Worm (Caenorhabditis elegans) whole organism, L2 larva: ENCODE measurements around the gene F54H5.5.

Experiments
- F13H6.1 ChIP-seq: sonication (generic microtip); optimal IDR thresholded peaks from 2 replicates; lab custom pipeline; 2016; ENCODE audit warnings: missing genetic modification characterization, missing compliant biosample characterization
- Y55F3AM.14 ChIP-seq: fragments of 200-800 bp; sonication (Bioruptor generic); optimal IDR thresholded peaks from 2 replicates; lab custom pipeline; 2018; ENCODE audit warnings: mild to moderate bottlenecking, missing genetic modification characterization, missing compliant biosample characterization
- ZK546.5 ChIP-seq: sonication (generic microtip); optimal IDR thresholded peaks from 2 replicates; lab custom pipeline; 2017; ENCODE audit warnings: missing biosample characterization, missing genetic modification characterization
- alr-1 ChIP-seq: fragments of 150-350 bp; optimal IDR thresholded peaks from 2 replicates; lab custom pipeline; 2014; ENCODE audit warnings: missing biosample characterization, missing genetic modification characterization
- ama-1 ChIP-seq: fragments of 150-350 bp; optimal IDR thresholded peaks from 2 replicates; lab custom pipeline; 2018; ENCODE audit warnings: inconsistent platforms
- ceh-82 ChIP-seq: fragments of 150-350 bp; optimal IDR thresholded peaks from 2 replicates; lab custom pipeline; 2014; ENCODE audit warnings: missing biosample characterization, missing genetic modification characterization
- crh-2 ChIP-seq: sonication (generic microtip); optimal IDR thresholded peaks from 2 replicates; lab custom pipeline; 2017; ENCODE audit warnings: missing biosample characterization, missing genetic modification characterization
- dmd-4 ChIP-seq: sonication (generic microtip); optimal IDR thresholded peaks from 2 replicates; lab custom pipeline; 2017; ENCODE audit warnings: missing biosample characterization, missing genetic modification characterization
- egl-27 ChIP-seq: sonication (generic microtip); optimal IDR thresholded peaks from 3 replicates; lab custom pipeline; 2017; ENCODE audit warnings: missing biosample characterization, missing genetic modification reagents, missing genetic modification characterization
- elt-3 ChIP-seq: sonication (generic microtip); optimal IDR thresholded peaks from 2 replicates; lab custom pipeline; 2017; ENCODE audit warnings: missing biosample characterization, missing genetic modification characterization
- fos-1 ChIP-seq: fragments of 150-350 bp; optimal IDR thresholded peaks from 2 replicates; lab custom pipeline; 2014; ENCODE audit warnings: missing biosample characterization, missing genetic modification characterization
- gmeb-1 ChIP-seq: fragments of 150-350 bp; optimal IDR thresholded peaks from 2 replicates; lab custom pipeline; 2014; ENCODE audit warnings: missing biosample characterization, missing genetic modification characterization
- lin-13 ChIP-seq: fragments of 150-350 bp; optimal IDR thresholded peaks from 2 replicates; lab custom pipeline; 2014; ENCODE audit warnings: missing biosample characterization, missing genetic modification reagents, missing genetic modification characterization
- lin-39 ChIP-seq: fragments of 150-350 bp; optimal IDR thresholded peaks from 2 replicates; lab custom pipeline; 2014; ENCODE audit warnings: missing biosample characterization, missing genetic modification reagents, missing genetic modification characterization
- lsy-2 ChIP-seq, 2 experiments: fragments of 150-350 bp in 1 of 2; sonication (generic microtip) in 1 of 2; optimal IDR thresholded peaks; 2 replicates each; lab custom pipeline; 2014 to 2017; ENCODE audit warnings: missing biosample characterization in 2 of 2, missing genetic modification characterization in 2 of 2
- mab-5 ChIP-seq: fragments of 150-350 bp; optimal IDR thresholded peaks from 2 replicates; lab custom pipeline; 2014; ENCODE audit warnings: missing biosample characterization, missing genetic modification characterization
- mbf-1 ChIP-seq: sonication (generic microtip); optimal IDR thresholded peaks from 2 replicates; lab custom pipeline; 2017; ENCODE audit warnings: missing biosample characterization, missing genetic modification characterization
- nhr-10 ChIP-seq: sonication (generic microtip); optimal IDR thresholded peaks from 2 replicates; lab custom pipeline; 2017; ENCODE audit warnings: missing biosample characterization, missing genetic modification characterization
- nhr-11 ChIP-seq: fragments of 150-350 bp; optimal IDR thresholded peaks from 2 replicates; lab custom pipeline; 2014; ENCODE audit warnings: missing biosample characterization, missing genetic modification characterization
- nhr-129 ChIP-seq: fragments of 150-350 bp; optimal IDR thresholded peaks from 2 replicates; lab custom pipeline; 2014; ENCODE audit warnings: missing biosample characterization, missing genetic modification characterization
- nhr-21 ChIP-seq: fragments of 150-350 bp; optimal IDR thresholded peaks from 2 replicates; lab custom pipeline; 2014; ENCODE audit warnings: missing biosample characterization, missing genetic modification characterization
- nhr-25 ChIP-seq: fragments of 150-350 bp; sonication (generic microtip); optimal IDR thresholded peaks from 3 replicates; lab custom pipeline; 2014; ENCODE audit warnings: missing biosample characterization, missing genetic modification characterization
- nhr-6 ChIP-seq: fragments of 150-350 bp; optimal IDR thresholded peaks from 2 replicates; lab custom pipeline; 2014; ENCODE audit warnings: missing biosample characterization, missing genetic modification characterization
- nhr-77 ChIP-seq: fragments of 150-350 bp; optimal IDR thresholded peaks from 2 replicates; lab custom pipeline; 2014; ENCODE audit warnings: missing biosample characterization, missing genetic modification characterization
- sem-4 ChIP-seq: fragments of 150-350 bp; optimal IDR thresholded peaks from 2 replicates; lab custom pipeline; 2014; ENCODE audit warnings: missing biosample characterization, missing genetic modification reagents, missing genetic modification characterization
- skn-1 ChIP-seq: sonication (generic microtip); optimal IDR thresholded peaks from 2 replicates; lab custom pipeline; 2017; ENCODE audit warnings: missing biosample characterization, missing genetic modification characterization
- sma-3 ChIP-seq: sonication (generic microtip); optimal IDR thresholded peaks from 2 replicates; lab custom pipeline; 2016; ENCODE audit warnings: missing genetic modification reagents, missing genetic modification characterization, missing compliant biosample characterization
- sma-9 ChIP-seq, 2 experiments: fragments of 150-350 bp in 1 of 2; sonication (generic microtip) in 1 of 2; optimal IDR thresholded peaks; 2 replicates each; lab custom pipeline; 2014 to 2016; ENCODE audit warnings: missing genetic modification characterization in 2 of 2, mild to moderate bottlenecking in 1 of 2, missing biosample characterization in 1 of 2, missing compliant biosample characterization in 1 of 2, missing genetic modification reagents in 1 of 2, moderate library complexity in 1 of 2
- snpc-4 ChIP-seq: fragments of 150-350 bp; optimal IDR thresholded peaks from 2 replicates; lab custom pipeline; 2014; ENCODE audit warnings: missing biosample characterization, missing genetic modification characterization
- unc-39 ChIP-seq: fragments of 150-350 bp; optimal IDR thresholded peaks from 2 replicates; lab custom pipeline; 2014; ENCODE audit warnings: missing biosample characterization, missing genetic modification characterization
- unc-55 ChIP-seq: fragments of 150-350 bp; sonication (generic microtip); optimal IDR thresholded peaks from 3 replicates; lab custom pipeline; 2014; ENCODE audit warnings: missing biosample characterization, missing genetic modification reagents, missing genetic modification characterization
- unc-62 ChIP-seq: fragments of 150-350 bp; optimal IDR thresholded peaks from 2 replicates; lab custom pipeline; 2014; ENCODE audit warnings: missing biosample characterization, missing genetic modification reagents, missing genetic modification characterization
- zag-1 ChIP-seq: fragments of 150-350 bp; optimal IDR thresholded peaks from 2 replicates; lab custom pipeline; 2014; ENCODE audit warnings: missing biosample characterization, missing genetic modification characterization
- ztf-1 ChIP-seq: fragments of 200-800 bp; sonication (Bioruptor generic); conservative IDR thresholded peaks from 2 replicates; pipeline ENCODE4 v1.3.6; 2022; ENCODE audit warnings: missing genetic modification characterization, missing compliant biosample characterization
- ztf-4 ChIP-seq: fragments of 150-350 bp; optimal IDR thresholded peaks from 2 replicates; lab custom pipeline; 2014; ENCODE audit warnings: missing biosample characterization, missing genetic modification characterization

F54H5.5 gene

DNA sequence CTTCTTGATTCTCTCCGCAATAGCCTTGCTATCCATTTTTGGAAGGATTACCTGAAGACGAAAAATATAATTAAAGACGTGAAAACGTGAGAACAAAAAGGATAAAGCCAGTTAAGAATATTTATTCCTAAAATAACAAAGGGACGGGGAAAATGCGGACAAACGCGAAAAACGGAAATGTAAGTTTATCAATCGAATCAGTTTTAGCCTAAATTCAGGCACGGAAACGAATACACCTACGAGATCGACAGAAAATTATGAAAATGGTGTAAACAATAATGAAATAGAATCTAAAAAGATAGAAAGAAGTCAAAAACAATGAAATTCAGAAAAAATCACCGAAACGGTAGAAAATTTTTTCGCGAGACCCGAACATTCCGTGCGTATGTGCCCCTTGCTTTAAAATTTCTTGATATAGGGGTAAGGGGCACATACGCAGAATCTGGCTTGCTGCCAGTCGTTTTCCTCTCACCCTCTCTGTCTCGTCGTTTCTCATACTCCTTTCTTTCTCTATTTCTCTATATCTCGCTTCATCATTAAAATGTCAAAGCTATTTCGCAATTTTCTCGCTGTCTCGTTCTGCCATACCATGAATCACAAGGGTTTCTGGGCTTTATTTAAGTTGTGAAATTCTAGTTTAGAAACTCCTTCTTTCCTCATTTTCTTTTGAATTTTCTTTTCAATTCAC, 38.3 kb downstream of the F54H5.5 start, which contains the start of gene icd-1 (continued):
- TF ChIP-seq ztf-1 (GFP tag; lab: Robert Waterston, UW) (no peak), nhr-25 (tag; lab: Kevin White, UChicago) (peak; percentile 98), ceh-82 (tag; lab: Kevin White, UChicago) (peak; percentile 62), snpc-4 (tag; lab: Kevin White, UChicago) (peak; percentile 74), nhr-11 (tag; lab: Kevin White, UChicago) (peak; percentile 57), nhr-77 (tag; lab: Kevin White, UChicago) (no peak), nhr-10 (tag; lab: Kevin White, UChicago) (peak; percentile 73), unc-62 (GFP tag; lab: Kevin White, UChicago) (peak; percentile 93), lin-13 (peak; percentile 93), alr-1 (tag; lab: Kevin White, UChicago) (no peak)

DNA sequence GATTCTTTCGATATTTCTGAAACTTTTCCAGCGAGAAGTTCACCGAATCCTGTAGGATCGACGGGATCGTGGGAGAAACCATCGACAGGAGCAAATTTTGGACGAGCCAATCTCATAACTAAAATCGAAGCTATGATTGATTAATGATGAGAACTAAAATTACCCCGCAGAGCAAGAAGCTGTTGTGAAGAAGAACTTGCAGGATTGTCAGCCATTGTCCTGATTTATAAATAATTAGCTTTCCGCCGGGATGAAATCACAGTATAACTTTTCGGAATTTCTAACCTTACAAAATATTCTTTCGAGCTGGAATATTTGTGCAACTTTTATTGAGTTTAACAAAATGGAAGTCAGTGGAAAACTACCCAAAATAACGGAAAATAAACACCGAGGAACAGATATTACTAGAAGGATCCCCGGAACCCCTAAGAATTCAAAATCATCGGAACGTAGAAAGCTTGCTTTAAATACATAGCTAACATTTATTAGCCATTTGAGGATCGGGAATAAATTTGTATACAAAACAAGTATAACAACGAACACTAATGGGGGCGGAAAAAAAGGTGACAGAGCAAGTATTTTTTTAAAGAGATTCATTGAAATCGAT, 39.7 kb downstream of the F54H5.5 start, which contains the start of gene C56C10.7:
C56C10.7 (minus strand) TSS at position 312 of the 607 bp plus-strand sequence.
- TF ChIP-seq ztf-4, result peak; percentile 69
- no peak for TF ChIP-seq nhr-129 (tag; lab: Kevin White, UChicago)
- TF ChIP-seq sma-3, result peak; percentile 33
- TF ChIP-seq nhr-21 (tag; lab: Kevin White, UChicago), result no peak
- no peak for TF ChIP-seq ceh-82 (tag; lab: Kevin White, UChicago)
- peak; percentile 40 for TF ChIP-seq ama-1 (lab: Kevin White, UChicago)
- TF ChIP-seq F13H6.1 (tag; lab: Kevin White, UChicago), result no peak
- peak; percentile 27 for TF ChIP-seq sma-9 (GFP tag; optimal IDR thresholded peaks at IDR 0.05; lab: Kevin White, UChicago)
- TF ChIP-seq sma-9 (tag; optimal IDR thresholded peaks at IDR 0.05; lab: Kevin White, UChicago), result no peak
- peak; percentile 51 for TF ChIP-seq crh-2 (tag; lab: Kevin White, UChicago)
- no peak for TF ChIP-seq lin-13
- peak; percentile 25 to 50 for TF ChIP-seq lsy-2 (tag; optimal IDR thresholded peaks at IDR 0.05; lab: Kevin White, UChicago)
- TF ChIP-seq ztf-1 (GFP tag; lab: Robert Waterston, UW), result no peak

- TF ChIP-seq unc-39 (tag; lab: Kevin White, UChicago) (no peak), lin-39 (no peak), alr-1 (tag; lab: Kevin White, UChicago) (no peak), ama-1 (lab: Kevin White, UChicago) (no peak), nhr-11 (tag; lab: Kevin White, UChicago) (no peak), nhr-10 (tag; lab: Kevin White, UChicago) (no peak)
- TF ChIP-seq, all 48 proteins: peak for 0
Measured at ce11 chrII:6582758-6583157, 44.3 kb downstream of the F54H5.5 start, which contains the start of gene C56C10.4. C56C10.4 (plus strand) TSS chrII:6583058.

DNA sequence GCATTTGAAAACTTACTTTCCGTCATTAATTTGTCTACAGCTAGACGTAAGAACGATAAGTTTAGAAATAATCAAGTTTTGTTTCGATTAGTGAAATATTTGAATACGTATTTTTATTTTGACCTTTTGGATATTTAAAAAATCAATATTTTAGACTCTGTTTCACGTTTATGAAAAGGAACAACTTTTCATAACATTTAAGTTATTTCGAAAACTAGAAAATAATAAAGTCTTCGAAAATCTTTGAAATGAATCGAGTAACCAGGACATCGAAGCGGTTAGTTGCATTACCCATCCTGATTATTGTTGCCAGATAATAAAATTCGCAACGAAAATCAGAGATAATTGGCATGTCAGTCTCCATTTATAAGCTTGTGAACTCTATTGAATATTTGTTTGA, 45.8 kb downstream of the F54H5.5 start, which contains the start of gene C56C10.6:
C56C10.6 (minus strand) TSS at position 101 of the 400 bp plus-strand sequence.
- TF ChIP-seq alr-1 (tag; lab: Kevin White, UChicago), result no peak
- no peak for TF ChIP-seq ztf-1 (GFP tag; lab: Robert Waterston, UW)
- no peak for TF ChIP-seq fos-1
- TF ChIP-seq gmeb-1 (tag; lab: Kevin White, UChicago), result no peak
- no peak for TF ChIP-seq skn-1
- TF ChIP-seq egl-27 (tag; lab: Kevin White, UChicago), result no peak
- TF ChIP-seq zag-1 (tag; lab: Kevin White, UChicago), result no peak
- TF ChIP-seq elt-3 (tag; lab: Kevin White, UChicago), result no peak
- no peak for TF ChIP-seq nhr-10 (tag; lab: Kevin White, UChicago)
- no peak for TF ChIP-seq F13H6.1 (tag; lab: Kevin White, UChicago)

DNA sequence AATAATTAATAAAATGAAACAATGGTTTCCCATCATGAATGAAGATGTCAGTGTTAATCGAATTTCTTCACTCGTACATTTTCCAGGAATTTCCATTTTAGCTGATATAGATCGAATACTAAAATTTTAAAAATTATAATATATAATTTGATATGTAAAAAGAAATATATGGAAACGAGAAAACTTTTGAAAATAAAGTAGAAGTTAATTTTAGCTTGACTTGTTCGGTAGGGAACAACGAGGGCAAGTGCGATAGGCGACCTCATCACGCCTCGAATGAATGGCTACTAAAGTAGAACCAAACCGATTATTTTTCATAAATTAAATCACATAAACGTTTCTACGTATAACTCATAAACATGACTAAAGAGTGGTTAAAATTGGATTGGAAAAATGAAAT, 48.7 kb downstream of the F54H5.5 start, which contains the start of gene sra-31:
sra-31 (minus strand) TSS at position 101 of the 400 bp plus-strand sequence.
- TF ChIP-seq nhr-11 (tag; lab: Kevin White, UChicago) (no peak), ztf-1 (GFP tag; lab: Robert Waterston, UW) (no peak), dmd-4 (no peak), ZK546.5 (no peak), Y55F3AM.14 (no peak), nhr-6 (tag; lab: Kevin White, UChicago) (no peak), lin-39 (no peak), sem-4 (no peak), unc-55 (GFP tag; lab: Kevin White, UChicago) (no peak), mab-5 (no peak), unc-39 (tag; lab: Kevin White, UChicago) (no peak), mbf-1 (tag; lab: Kevin White, UChicago) (no peak), sma-3 (no peak), ama-1 (lab: Kevin White, UChicago) (no peak), gmeb-1 (tag; lab: Kevin White, UChicago) (no peak)
